Fruit fly (Drosophila melanogaster): Measurements from ENCODE around the gene Tb.

The Tb gene

dm6 chr3R:26654594-26654993 lies 1.6 kb upstream of the Tb start (continued):
- TF ChIP-seq zfh2 (GFP tag; optimal IDR thresholded peaks at IDR 0.05) (peak; percentile 45), CG10147 (GFP tag; optimal IDR thresholded peaks at IDR 0.05) (peak; percentile 36), Myb (GFP tag; optimal IDR thresholded peaks at IDR 0.05) (peak; percentile 32), CG17829 (tag; optimal IDR thresholded peaks at IDR 0.05) (no peak), CG34422 (GFP tag; IDR thresholded peaks at IDR 0.05) (0 out of 3 replicates have a peak, but pooled peaks have one; percentile 35), CG13296 (GFP tag; optimal IDR thresholded peaks at IDR 0.05) (no peak), Antp (GFP tag; optimal IDR thresholded peaks at IDR 0.05) (peak; percentile 54), CG3407 (GFP tag; optimal IDR thresholded peaks at IDR 0.05) (peak; percentile 4), CG9215 (GFP tag; IDR thresholded peaks at IDR 0.05) (peak; percentile 12; the same call in 1 of the 2 replicates), lbe (GFP tag; optimal IDR thresholded peaks at IDR 0.05) (no peak), ase (GFP tag; IDR thresholded peaks at IDR 0.05) (peak; percentile 44; the same call in 2 of the 3 replicates), fu2 (GFP tag; optimal IDR thresholded peaks at IDR 0.05) (peak; percentile 7), Dbx (GFP tag; IDR thresholded peaks at IDR 0.05) (0 out of 3 replicates have a peak, but pooled peaks have one; percentile 28), chm (GFP tag; IDR thresholded peaks at IDR 0.05) (peak; percentile 18; the same call in 1 of the 2 replicates), CG18619 (GFP tag; optimal IDR thresholded peaks at IDR 0.05) (peak; percentile 29), HLHmδ (GFP tag; optimal IDR thresholded peaks at IDR 0.05) (no peak), Ets97D (GFP tag; optimal IDR thresholded peaks at IDR 0.05) (no peak), CTCF (GFP tag; optimal IDR thresholded peaks at IDR 0.05) (no peak), dati (GFP tag; IDR thresholded peaks at IDR 0.05) (no peak), Aef1 (GFP tag; IDR thresholded peaks at IDR 0.05) (peak; percentile 52; the same call in 1 of the 3 replicates), CG1233 (GFP tag; optimal IDR thresholded peaks at IDR 0.05) (no peak), CG8388 (GFP tag; optimal IDR thresholded peaks at IDR 0.05) (peak; percentile 26), CG15514 (GFP tag; optimal IDR thresholded peaks at IDR 0.05) (peak; percentile 47), Asciz (GFP tag; optimal IDR thresholded peaks at IDR 0.05) (peak; percentile 42), Atf-2 (GFP tag; optimal IDR thresholded peaks at IDR 0.05) (peak; percentile 1), CG10959 (GFP tag; IDR thresholded peaks at IDR 0.05) (no peak), tap (tag; optimal IDR thresholded peaks at IDR 0.05) (no peak), sr (GFP tag; IDR thresholded peaks at IDR 0.05) (no peak; the same call in 2 of the 3 replicates), BtbVII (GFP tag; optimal IDR thresholded peaks at IDR 0.05) (peak; percentile 54), CG1832 (GFP tag; optimal IDR thresholded peaks at IDR 0.05) (no peak), unpg (GFP tag; optimal IDR thresholded peaks at IDR 0.05) (peak; percentile 57), CG7786 (GFP tag; optimal IDR thresholded peaks at IDR 0.05) (peak; percentile 29), Fer3 (tag; optimal IDR thresholded peaks at IDR 0.05) (peak; percentile 57), D19A (tag; optimal IDR thresholded peaks at IDR 0.05) (no peak), Ets65A (GFP tag) (peak; percentile 65), kay (GFP tag; optimal IDR thresholded peaks at IDR 0.05) (no peak), nmo (GFP tag; optimal IDR thresholded peaks at IDR 0.05) (peak; percentile 32), sens (GFP tag) (peak; percentile 88), CG7928 (GFP tag; optimal IDR thresholded peaks at IDR 0.05) (no peak), CG33557 (GFP tag; optimal IDR thresholded peaks at IDR 0.05) (no peak), da (GFP tag; optimal IDR thresholded peaks at IDR 0.05) (no peak), prd (optimal IDR thresholded peaks at IDR 0.05) (no peak), prd (GFP tag; IDR thresholded peaks at IDR 0.05) (peak; percentile 62; the same call in 2 of the 3 replicates), NC2β (GFP tag; optimal IDR thresholded peaks at IDR 0.05) (no peak), CG11695 (GFP tag; IDR thresholded peaks at IDR 0.05) (peak; percentile 55; the same call in 1 of the 3 replicates), CG8478 (optimal IDR thresholded peaks at IDR 0.05) (no peak), H15 (GFP tag; IDR thresholded peaks at IDR 0.05) (0 out of 3 replicates have a peak, but pooled peaks have one; percentile 29), CG10321 (GFP tag; IDR thresholded peaks at IDR 0.05) (no peak), CG32772 (GFP tag; IDR thresholded peaks at IDR 0.05) (peak; percentile 48; the same call in 1 of the 2 replicates), peb (GFP tag; IDR thresholded peaks at IDR 0.05) (no peak), inv (GFP tag; IDR thresholded peaks at IDR 0.05; ENCODE audit: partially characterized antibody) (no peak), tll (GFP tag; optimal IDR thresholded peaks at IDR 0.05) (no peak)

Measured in whole organism, embryonic.